Fruit fly (Drosophila melanogaster) Kc167 (cell line): ENCODE measurements around the gene CG42374.

Experiments
- Sin3A ChIP-seq: fragments of >200 bp; optimal IDR thresholded peaks from 2 replicates; lab custom pipeline; 2018; ENCODE audit warnings: missing external identifiers
- h ChIP-seq: fragments of >200 bp; optimal IDR thresholded peaks from 3 replicates; lab custom pipeline; 2018; ENCODE audit warnings: missing external identifiers
- psq ChIP-seq: fragments of >200 bp; optimal IDR thresholded peaks from 2 replicates; lab custom pipeline; 2017; ENCODE audit warnings: missing external identifiers

DNA sequence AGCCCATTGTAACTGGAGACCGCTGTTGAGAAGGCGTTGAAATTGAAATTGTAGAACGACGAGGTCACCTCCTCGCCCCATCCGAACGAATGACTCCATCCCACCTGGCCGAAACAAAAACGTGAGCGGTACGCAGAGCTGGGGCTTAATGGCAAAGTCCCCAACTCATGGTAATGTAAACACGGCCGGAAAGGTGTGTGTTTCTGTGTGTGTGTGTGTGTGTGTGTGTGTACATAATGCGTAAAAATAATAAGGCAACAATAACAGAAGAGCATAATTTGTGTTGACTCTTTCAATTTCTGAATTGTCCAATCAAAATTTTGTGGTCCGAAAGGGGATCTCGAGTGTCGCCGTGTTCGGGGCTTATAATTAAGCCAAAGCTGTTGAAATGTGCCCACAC lies 42.1 kb upstream of the CG42374 start:
- TF ChIP-seq psq (lab: Kevin White, UChicago) (no peak), h (lab: Kevin White, UChicago) (no peak), Sin3A (lab: Kevin White, UChicago) (no peak)
